Fruit fly (Drosophila melanogaster) Kc167 (cell line): ENCODE measurements around the gene CG3014.

ENCODE experiments used
- Myc ChIP-seq: fragments of >200 bp; optimal IDR thresholded peaks from 2 replicates; lab custom pipeline; 2017; ENCODE audit warnings: missing external identifiers
- Sin3A ChIP-seq: fragments of >200 bp; optimal IDR thresholded peaks from 2 replicates; lab custom pipeline; 2018; ENCODE audit warnings: missing external identifiers
- h ChIP-seq: fragments of >200 bp; optimal IDR thresholded peaks from 3 replicates; lab custom pipeline; 2018; ENCODE audit warnings: missing external identifiers
- insv ChIP-seq: fragments of >200 bp; optimal IDR thresholded peaks from 3 replicates; lab custom pipeline; 2018; ENCODE audit warnings: missing external identifiers
- psq ChIP-seq: fragments of >200 bp; optimal IDR thresholded peaks from 2 replicates; lab custom pipeline; 2017; ENCODE audit warnings: missing external identifiers
- ttk ChIP-seq: sonication (Bioruptor generic); optimal IDR thresholded peaks from 2 replicates; lab custom pipeline; 2017; ENCODE audit warnings: missing external identifiers

CG3014 gene

DNA sequence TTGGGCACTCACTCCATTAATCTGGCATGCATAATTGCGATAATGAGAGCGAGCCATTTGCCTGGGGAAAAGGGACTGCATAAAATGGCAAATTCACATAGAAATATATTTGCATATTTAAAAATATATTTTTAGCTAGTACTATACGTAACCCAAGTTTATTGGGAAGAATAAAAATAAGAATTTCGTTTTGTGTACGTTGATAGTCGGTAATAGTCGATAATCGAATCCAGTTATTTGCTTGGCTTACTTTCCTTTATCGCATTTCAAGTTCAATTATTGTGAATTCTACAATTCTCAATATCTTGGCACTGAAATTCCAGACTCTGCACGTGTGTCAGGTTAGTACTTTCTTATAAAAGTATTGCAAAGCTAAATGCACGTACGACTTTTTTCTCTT lies at the start of gene CG3014:
TSS of gene CG3014 (minus strand) at position 101 of the 400 bp plus-strand sequence.
- no peak for TF ChIP-seq psq (lab: Kevin White, UChicago)

DNA sequence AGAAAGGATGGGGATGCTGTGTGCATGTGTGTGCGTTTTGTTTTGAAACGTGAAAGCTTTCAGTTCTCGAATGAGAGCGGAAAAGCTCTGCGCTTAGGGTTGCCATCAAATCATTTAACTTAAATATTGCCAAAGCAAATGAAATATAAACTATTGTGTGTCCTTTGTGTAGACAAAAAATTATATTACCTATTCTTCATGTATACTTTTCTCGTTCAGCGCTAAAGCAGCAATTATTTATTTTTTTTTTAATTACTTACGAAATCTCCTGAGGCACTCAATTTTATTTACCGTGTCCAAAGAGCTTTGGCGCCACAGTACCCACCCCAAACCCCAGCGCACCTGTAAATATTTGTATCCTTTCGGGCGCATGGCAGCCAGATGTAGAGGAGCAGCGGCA lies 19.0 kb upstream of the CG3014 start:
- TF ChIP-seq ttk (lab: Kevin White, UChicago): no peak
- no peak for TF ChIP-seq insv (lab: Kevin White, UChicago)
- no peak for TF ChIP-seq h (lab: Kevin White, UChicago)
- TF ChIP-seq psq (lab: Kevin White, UChicago): no peak

DNA sequence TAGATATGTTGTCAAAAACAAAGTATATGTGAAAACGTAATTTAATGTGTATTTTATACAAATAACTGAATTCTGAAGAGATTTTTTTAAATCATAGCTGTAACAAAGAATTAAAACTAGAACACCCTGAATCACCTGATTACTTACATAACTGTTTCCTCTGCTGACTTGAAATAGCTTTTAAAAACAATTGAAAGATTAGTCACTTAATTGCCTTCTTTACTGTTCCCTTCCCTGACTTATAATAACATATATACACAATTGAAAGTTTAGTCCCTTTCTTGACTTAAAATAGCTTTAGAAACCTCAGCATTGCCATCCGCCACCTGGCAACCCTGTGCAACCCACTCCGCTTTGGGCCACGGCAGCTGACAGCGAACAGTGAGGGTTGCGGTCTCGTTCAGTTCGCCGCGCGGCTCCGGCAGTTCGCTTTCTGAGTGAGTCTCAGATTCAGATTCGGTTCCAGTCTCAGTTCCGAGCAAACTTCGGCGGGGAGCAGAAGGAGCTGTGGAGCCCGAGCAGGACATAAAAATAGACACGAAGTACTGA lies 11.5 kb upstream of the CG3014 start, which contains the start of gene CG34384:
TSS of gene CG34384 (plus strand) at position 381 of the 549 bp plus-strand sequence.
- TF ChIP-seq psq (lab: Kevin White, UChicago): no peak
- no peak for TF ChIP-seq insv (lab: Kevin White, UChicago)
- no peak for TF ChIP-seq h (lab: Kevin White, UChicago)
- TF ChIP-seq ttk (lab: Kevin White, UChicago): no peak
- TF ChIP-seq Myc (lab: Kevin White, UChicago): no peak
- no peak for TF ChIP-seq Sin3A (lab: Kevin White, UChicago)

- no peak for TF ChIP-seq Sin3A (lab: Kevin White, UChicago)
- TF ChIP-seq psq (lab: Kevin White, UChicago): no peak
- TF ChIP-seq h (lab: Kevin White, UChicago): no peak
- TF ChIP-seq insv (lab: Kevin White, UChicago): no peak
- no peak for TF ChIP-seq ttk (lab: Kevin White, UChicago)
- no peak for TF ChIP-seq Myc (lab: Kevin White, UChicago)
Observed at dm6 chr3R:7813518-7813917, 10.9 kb upstream of the CG3014 start.

dm6 chr3R:7811514-7811913 lies 8.9 kb upstream of the CG3014 start, which contains the start of gene CG31473:
Gene CG31473, plus strand, starts transcription at chr3R:7811814.
- TF ChIP-seq ttk (lab: Kevin White, UChicago) (no peak), insv (lab: Kevin White, UChicago) (no peak)

DNA sequence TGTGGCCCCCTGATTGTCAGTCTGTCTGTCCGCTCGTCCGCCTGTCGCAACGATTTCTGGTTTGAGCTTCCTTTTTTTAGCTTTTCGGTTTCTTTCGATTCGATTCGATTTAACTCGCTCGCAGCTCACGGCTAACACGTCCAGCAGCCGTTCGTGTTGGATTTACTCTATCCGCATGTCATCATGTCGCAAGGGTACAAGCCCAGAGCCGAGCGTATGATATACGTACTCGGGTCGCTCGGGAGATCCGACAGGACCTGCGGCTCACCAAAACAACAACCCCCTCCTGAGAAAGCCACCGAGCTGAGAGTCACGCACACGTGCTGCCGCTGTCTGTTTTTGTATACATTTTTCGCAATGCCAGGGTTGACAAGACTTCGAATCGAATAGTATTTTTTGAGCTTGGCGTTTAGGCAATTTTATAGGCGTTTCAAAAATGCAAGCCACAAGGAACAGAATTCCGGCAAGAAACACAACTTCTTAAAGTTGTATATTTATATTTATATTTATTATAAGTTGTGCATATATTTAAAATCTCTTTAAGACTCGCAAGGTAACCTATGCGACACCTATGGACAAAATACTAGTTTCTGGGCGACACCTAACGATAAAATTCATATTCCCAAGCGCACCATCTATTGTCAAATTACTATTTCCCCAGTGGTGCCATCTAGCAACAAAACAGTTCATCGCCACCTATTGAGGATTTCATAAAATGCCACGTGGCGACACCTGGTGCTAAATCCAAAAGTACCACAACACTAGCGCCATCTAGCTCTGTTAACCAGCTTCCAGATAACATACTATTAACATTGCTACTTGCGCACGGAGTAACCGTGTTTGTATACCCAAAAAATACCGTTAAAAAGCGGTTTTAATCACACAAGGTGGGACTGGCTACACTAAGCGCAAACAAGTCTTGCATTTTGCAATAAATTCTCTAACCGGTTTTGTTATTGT lies 7.3 kb upstream of the CG3014 start, which contains the start of the genes CG2993 and sgll:
TSS of gene CG2993 (minus strand) at position 353 of the 960 bp plus-strand sequence.
TSS of gene sgll (plus strand) at position 871 of the 960 bp plus-strand sequence.
- TF ChIP-seq ttk (lab: Kevin White, UChicago) (no peak), insv (lab: Kevin White, UChicago) (no peak), Sin3A (lab: Kevin White, UChicago) (no peak), Myc (lab: Kevin White, UChicago) (no peak), psq (lab: Kevin White, UChicago) (no peak), h (lab: Kevin White, UChicago) (no peak)

DNA sequence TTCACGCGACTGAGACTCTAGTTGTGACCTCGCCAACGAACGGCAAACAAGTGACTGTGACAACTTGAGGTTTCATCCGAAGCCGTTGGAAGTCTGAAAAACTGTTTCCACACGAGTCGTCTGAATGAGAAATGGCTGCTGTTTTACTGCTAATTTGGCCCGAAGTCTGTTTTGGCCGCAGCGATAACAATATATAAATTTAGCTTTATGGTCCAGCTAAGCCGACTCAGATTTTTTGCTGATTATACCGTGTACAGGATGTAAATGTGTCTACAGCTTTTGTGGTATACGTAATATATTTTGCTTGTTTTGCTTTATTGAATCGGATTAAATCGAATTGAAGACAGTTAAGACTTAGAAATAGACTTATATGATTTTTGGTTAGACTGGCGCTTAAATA lies 1.7 kb upstream of the CG3014 start, which contains the start of gene CG18268:
TSS of gene CG18268 (minus strand) at position 101 of the 400 bp plus-strand sequence.
- no peak for TF ChIP-seq insv (lab: Kevin White, UChicago)
- TF ChIP-seq ttk (lab: Kevin White, UChicago): no peak
- TF ChIP-seq h (lab: Kevin White, UChicago): no peak
- no peak for TF ChIP-seq Myc (lab: Kevin White, UChicago)
- no peak for TF ChIP-seq psq (lab: Kevin White, UChicago)
- no peak for TF ChIP-seq Sin3A (lab: Kevin White, UChicago)

dm6 chr3R:7798525-7798924 lies 4.1 kb downstream of the CG3014 start, which contains the start of gene CG18744:
Gene CG18744, minus strand, starts transcription at chr3R:7798771.
- TF ChIP-seq psq (lab: Kevin White, UChicago) (no peak), Myc (lab: Kevin White, UChicago) (no peak), ttk (lab: Kevin White, UChicago) (no peak), Sin3A (lab: Kevin White, UChicago) (no peak), insv (lab: Kevin White, UChicago) (no peak), h (lab: Kevin White, UChicago) (no peak)

DNA sequence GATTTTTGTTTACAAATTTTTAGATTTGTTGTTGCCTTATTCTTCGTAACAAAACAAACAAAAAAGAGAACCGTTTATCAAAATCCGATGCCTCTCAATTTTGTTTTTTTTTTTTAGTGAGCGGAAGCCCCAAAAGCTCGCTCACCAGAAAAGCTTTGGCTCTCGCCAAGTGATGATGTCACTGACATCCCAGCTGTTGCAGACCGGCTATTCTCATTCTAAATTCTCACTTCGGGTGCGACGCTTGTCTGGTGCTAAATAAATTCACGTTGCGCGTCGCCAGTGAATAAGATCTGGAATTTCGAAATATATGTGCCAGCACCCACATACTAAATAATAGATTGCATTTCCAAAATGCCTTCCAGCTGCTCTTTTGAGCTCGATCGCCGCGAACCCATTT lies 8.7 kb downstream of the CG3014 start, which contains the start of gene CG2641:
TSS of gene CG2641 (plus strand) at position 215 of the 400 bp plus-strand sequence.
- TF ChIP-seq h (lab: Kevin White, UChicago) (no peak), psq (lab: Kevin White, UChicago) (no peak), insv (lab: Kevin White, UChicago) (no peak), Sin3A (lab: Kevin White, UChicago) (no peak), ttk (lab: Kevin White, UChicago) (no peak), Myc (lab: Kevin White, UChicago) (no peak)

dm6 chr3R:7790583-7791034 lies 12.0 kb downstream of the CG3014 start, which contains the start of gene CG10086:
Gene CG10086, plus strand, starts transcription at chr3R:7790633.
- TF ChIP-seq h (lab: Kevin White, UChicago) (no peak), ttk (lab: Kevin White, UChicago) (no peak), insv (lab: Kevin White, UChicago) (no peak), Myc (lab: Kevin White, UChicago) (no peak), psq (lab: Kevin White, UChicago) (no peak), Sin3A (lab: Kevin White, UChicago) (no peak)

DNA sequence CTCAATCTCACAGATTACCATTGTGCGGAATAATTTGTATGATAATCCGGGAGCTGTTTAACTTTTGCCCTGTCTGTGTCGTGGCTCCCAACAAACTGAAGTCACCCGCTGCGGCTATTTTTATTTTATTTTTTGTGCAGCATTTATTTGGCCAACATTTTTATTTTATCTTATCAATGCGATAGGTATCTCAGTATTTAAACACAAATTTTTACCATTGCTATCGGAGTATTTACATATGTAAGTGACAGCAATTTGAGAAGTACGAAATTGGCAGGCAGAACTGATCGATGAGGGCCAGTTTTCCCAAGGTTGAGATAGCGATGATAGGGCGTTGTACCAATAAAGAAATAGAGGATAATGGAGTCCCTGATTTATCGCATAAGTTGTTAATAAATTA lies 12.5 kb downstream of the CG3014 start, which contains the start of gene CG18746:
TSS of gene CG18746 (minus strand) at position 101 of the 400 bp plus-strand sequence.
- TF ChIP-seq h (lab: Kevin White, UChicago) (no peak), insv (lab: Kevin White, UChicago) (no peak), Myc (lab: Kevin White, UChicago) (no peak), ttk (lab: Kevin White, UChicago) (no peak), psq (lab: Kevin White, UChicago) (no peak), Sin3A (lab: Kevin White, UChicago) (no peak)
